Fruit fly (Drosophila melanogaster): ENCODE measurements around the gene Rubicon.

- TF ChIP-seq psq (optimal IDR thresholded peaks at IDR 0.05) (no peak), CG8478 (optimal IDR thresholded peaks at IDR 0.05) (no peak), pan (optimal IDR thresholded peaks at IDR 0.05) (no peak), usp (GFP tag; optimal IDR thresholded peaks at IDR 0.05) (no peak), EcR (GFP tag; optimal IDR thresholded peaks at IDR 0.05) (no peak)
Measured at dm6 chrX:8721501-8721900, 44.6 kb downstream of the Rubicon start.

All from whole organism.